Fruit fly (Drosophila melanogaster): ENCODE results near the gene beg.
A peak's percentile ranks its signal among the peaks of the same experiment; 100 is the strongest.

beg gene

dm6 chr3L:16986062-16987013 lies 49.1 kb upstream of the beg start (continued):
- peak; percentile 11 for TF ChIP-seq CG12155 (GFP tag; optimal IDR thresholded peaks at IDR 0.05)
- peak; percentile 55 for TF ChIP-seq dysf (GFP tag; IDR thresholded peaks at IDR 0.05)
- no peak for TF ChIP-seq dm (GFP tag; optimal IDR thresholded peaks at IDR 0.05)
- peak; percentile 48 for TF ChIP-seq CG4820 (GFP tag; optimal IDR thresholded peaks at IDR 0.05)
- peak; percentile 40; the same call in 1 of the 3 replicates for TF ChIP-seq CG7357 (GFP tag; IDR thresholded peaks at IDR 0.05)
- TF ChIP-seq CG6689 (GFP tag; IDR thresholded peaks at IDR 0.05): peak; percentile 42
- no peak for TF ChIP-seq prd (optimal IDR thresholded peaks at IDR 0.05)
- TF ChIP-seq prd (GFP tag; IDR thresholded peaks at IDR 0.05): 0 out of 3 replicates have a peak, but pooled peaks have one; percentile 33
- peak; percentile 4 for TF ChIP-seq CG17912 (GFP tag; optimal IDR thresholded peaks at IDR 0.05)
- no peak for TF ChIP-seq CG14050 (GFP tag; IDR thresholded peaks at IDR 0.05)
- TF ChIP-seq CG13424 (tag; optimal IDR thresholded peaks at IDR 0.05): peak; percentile 58
- peak; percentile 14 for TF ChIP-seq Antp (GFP tag; optimal IDR thresholded peaks at IDR 0.05)
- TF ChIP-seq CG3163 (GFP tag; optimal IDR thresholded peaks at IDR 0.05): peak; percentile 42
- TF ChIP-seq CG8281 (tag; optimal IDR thresholded peaks at IDR 0.05): peak; percentile 24
- peak; percentile 57 for TF ChIP-seq CG1602 (GFP tag; optimal IDR thresholded peaks at IDR 0.05)
- TF ChIP-seq en (GFP tag; optimal IDR thresholded peaks at IDR 0.05): no peak
- TF ChIP-seq pfk (GFP tag; optimal IDR thresholded peaks at IDR 0.05): no peak
- no peak for TF ChIP-seq stc (GFP tag; IDR thresholded peaks at IDR 0.05)
- TF ChIP-seq CG7839 (tag; optimal IDR thresholded peaks at IDR 0.05): peak; percentile 69
- TF ChIP-seq fd96Cb (tag; optimal IDR thresholded peaks at IDR 0.05): peak; percentile 54
- TF ChIP-seq tll (GFP tag; optimal IDR thresholded peaks at IDR 0.05): no peak
- no peak for TF ChIP-seq aop (GFP tag; IDR thresholded peaks at IDR 0.05)
- TF ChIP-seq CG8944 (GFP tag; optimal IDR thresholded peaks at IDR 0.05): peak; percentile 1
- TF ChIP-seq CG10209 (GFP tag; optimal IDR thresholded peaks at IDR 0.05): peak; percentile 63
- TF ChIP-seq CG15269 (tag; optimal IDR thresholded peaks at IDR 0.05): peak; percentile 69
- TF ChIP-seq Hr78 (GFP tag; optimal IDR thresholded peaks at IDR 0.05): no peak
- no peak for TF ChIP-seq Nf-YA (GFP tag; IDR thresholded peaks at IDR 0.05)
- no peak for TF ChIP-seq NC2β (GFP tag; optimal IDR thresholded peaks at IDR 0.05)
- 0 out of 3 replicates have a peak, but pooled peaks have one; percentile 13 for TF ChIP-seq C15 (GFP tag; IDR thresholded peaks at IDR 0.05)
- peak; percentile 52; the same call in 1 of the 2 replicates for TF ChIP-seq dati (GFP tag; IDR thresholded peaks at IDR 0.05)
- peak; percentile 61 for TF ChIP-seq ranshi (GFP tag; IDR thresholded peaks at IDR 0.05)
- peak; percentile 86 for TF ChIP-seq Ets65A (GFP tag)
- 0 out of 3 replicates have a peak, but pooled peaks have one; percentile 22 for TF ChIP-seq sr (GFP tag; IDR thresholded peaks at IDR 0.05)
- peak; percentile 46 for TF ChIP-seq nau (GFP tag; optimal IDR thresholded peaks at IDR 0.05)
- peak; percentile 2 for TF ChIP-seq CG34376 (GFP tag; optimal IDR thresholded peaks at IDR 0.05)
- TF ChIP-seq D19A (tag; optimal IDR thresholded peaks at IDR 0.05): peak; percentile 16
- TF ChIP-seq Trl (optimal IDR thresholded peaks at IDR 0.05): peak; percentile 28 to 41
- TF ChIP-seq Trl (GFP tag; optimal IDR thresholded peaks at IDR 0.05): no peak
- TF ChIP-seq HHEX (GFP tag; optimal IDR thresholded peaks at IDR 0.05): peak; percentile 5
- TF ChIP-seq CG1792 (GFP tag; optimal IDR thresholded peaks at IDR 0.05): no peak
- peak; percentile 55 for TF ChIP-seq sisA (GFP tag; IDR thresholded peaks at IDR 0.05)
- TF ChIP-seq CG6654 (GFP tag; optimal IDR thresholded peaks at IDR 0.05): peak; percentile 32
- TF ChIP-seq zen2 (GFP tag; IDR thresholded peaks at IDR 0.05; ENCODE audit: partially characterized antibody): no peak
- TF ChIP-seq crp (GFP tag; optimal IDR thresholded peaks at IDR 0.05): peak in 1 of 2 experiments; percentile 25
- 0 out of 2 replicates have a peak, but pooled peaks have one; percentile 7 for TF ChIP-seq H2.0 (GFP tag; IDR thresholded peaks at IDR 0.05)
- no peak for TF ChIP-seq YL-1 (GFP tag; optimal IDR thresholded peaks at IDR 0.05)
- TF ChIP-seq CG11695 (GFP tag; IDR thresholded peaks at IDR 0.05): peak; percentile 33; the same call in 1 of the 3 replicates
- no peak for TF ChIP-seq CG33213 (GFP tag; optimal IDR thresholded peaks at IDR 0.05)
- TF ChIP-seq pros (GFP tag; optimal IDR thresholded peaks at IDR 0.05): no peak

All from whole organism, embryonic.